Fruit fly (Drosophila melanogaster) whole organism, prepupa: ENCODE data around the gene CG8119.

Experiments
- CG10669 ChIP-seq: fragments of 200-800 bp; sonication (Bioruptor generic); optimal IDR thresholded peaks from 3 replicates; lab custom pipeline; 2018; ENCODE audit warnings: missing biosample characterization, mild to moderate bottlenecking, missing genetic modification characterization, moderate library complexity
- CG11294 ChIP-seq: fragments of 200-800 bp; sonication (Bioruptor generic); IDR thresholded peaks from 2 replicates; pipeline ENCODE4 v1.3.6; 2022; ENCODE audit warnings: missing biosample characterization, missing genetic modification characterization
- CG11762 ChIP-seq: fragments of 200-800 bp; sonication (Bioruptor generic); optimal IDR thresholded peaks from 3 replicates; lab custom pipeline; 2016; ENCODE audit warnings: missing biosample characterization, missing genetic modification characterization; ENCODE audit not compliant: insufficient read depth
- CG11902 ChIP-seq: fragments of 200-800 bp; sonication (Bioruptor generic); optimal IDR thresholded peaks from 3 replicates; lab custom pipeline; 2016; ENCODE audit warnings: missing biosample characterization, missing genetic modification characterization
- CG15336 ChIP-seq: fragments of 200-800 bp; sonication (Bioruptor generic); IDR thresholded peaks from 2 replicates; pipeline ENCODE4 v1.3.6; 2022; ENCODE audit warnings: missing biosample characterization, missing genetic modification characterization
- CG1621 ChIP-seq: fragments of 200-800 bp; sonication (Bioruptor generic); optimal IDR thresholded peaks from 3 replicates; lab custom pipeline; 2018; ENCODE audit warnings: missing biosample characterization, mild to moderate bottlenecking, missing genetic modification characterization
- CG16779 ChIP-seq: fragments of 200-800 bp; sonication (Bioruptor generic); optimal IDR thresholded peaks from 3 replicates; lab custom pipeline; 2017; ENCODE audit warnings: missing biosample characterization, mild to moderate bottlenecking, missing genetic modification characterization
- CG3032 ChIP-seq: fragments of 200-800 bp; optimal IDR thresholded peaks from 2 replicates; lab custom pipeline; 2019; ENCODE audit warnings: missing biosample characterization, mild to moderate bottlenecking, missing genetic modification characterization, moderate library complexity
- CG31627 ChIP-seq: fragments of 200-800 bp; sonication (Bioruptor generic); optimal IDR thresholded peaks from 3 replicates; lab custom pipeline; 2016; ENCODE audit warnings: missing biosample characterization, missing genetic modification characterization
- CG32006 ChIP-seq: fragments of 200-800 bp; sonication (Bioruptor generic); optimal IDR thresholded peaks from 3 replicates; lab custom pipeline; 2017; ENCODE audit warnings: missing biosample characterization, mild to moderate bottlenecking, missing genetic modification characterization
- CG34406 ChIP-seq: fragments of 200-800 bp; sonication (Bioruptor generic); optimal IDR thresholded peaks from 3 replicates; lab custom pipeline; 2016; ENCODE audit warnings: missing biosample characterization, missing genetic modification characterization
- CG3919 ChIP-seq: fragments of 200-800 bp; sonication (Bioruptor generic); optimal IDR thresholded peaks from 3 replicates; lab custom pipeline; 2016; ENCODE audit warnings: missing biosample characterization, missing genetic modification characterization
- CG4318 ChIP-seq: fragments of 200-800 bp; sonication (Bioruptor generic); optimal IDR thresholded peaks from 3 replicates; lab custom pipeline; 2017; ENCODE audit warnings: missing biosample characterization, mild to moderate bottlenecking, missing genetic modification characterization
- CG6163 ChIP-seq: fragments of 200-800 bp; sonication (Bioruptor generic); IDR thresholded peaks from 3 replicates; pipeline ENCODE4 v1.3.6; 2022; ENCODE audit warnings: missing biosample characterization, missing genetic modification characterization
- CG6276 ChIP-seq: fragments of 200-800 bp; sonication (Bioruptor generic); optimal IDR thresholded peaks from 2 replicates; lab custom pipeline; 2017; ENCODE audit warnings: missing biosample characterization, mild to moderate bottlenecking, missing genetic modification characterization
- CG6792 ChIP-seq: fragments of 200-800 bp; sonication (Bioruptor generic); optimal IDR thresholded peaks from 3 replicates; lab custom pipeline; 2016; ENCODE audit warnings: missing biosample characterization, missing genetic modification characterization
- CG6808 ChIP-seq: fragments of 200-800 bp; sonication (Bioruptor generic); optimal IDR thresholded peaks from 3 replicates; lab custom pipeline; 2017; ENCODE audit warnings: missing biosample characterization, missing genetic modification characterization, mild to moderate bottlenecking, moderate library complexity, missing genetic modification reagents
- CG6854 ChIP-seq: fragments of 200-800 bp; sonication (Bioruptor generic); optimal IDR thresholded peaks from 2 replicates; lab custom pipeline; 2017; ENCODE audit warnings: missing biosample characterization, mild to moderate bottlenecking, missing genetic modification characterization
- CG7368 ChIP-seq: fragments of 200-800 bp; sonication (Bioruptor generic); optimal IDR thresholded peaks from 3 replicates; lab custom pipeline; 2016; ENCODE audit warnings: missing biosample characterization, missing genetic modification characterization
- CG8119 ChIP-seq: fragments of 200-800 bp; sonication (Bioruptor generic); IDR thresholded peaks from 3 replicates; pipeline ENCODE4 v1.3.6; 2022; ENCODE audit warnings: missing biosample characterization, missing genetic modification characterization
- CG8319 ChIP-seq: fragments of 200-800 bp; sonication (Bioruptor generic); optimal IDR thresholded peaks from 3 replicates; lab custom pipeline; 2016; ENCODE audit warnings: missing biosample characterization, missing genetic modification characterization
- CG8632 ChIP-seq: fragments of 200-800 bp; sonication (Bioruptor generic); optimal IDR thresholded peaks from 3 replicates; lab custom pipeline; 2016; ENCODE audit warnings: missing biosample characterization, missing genetic modification characterization
- CG9139 ChIP-seq: fragments of 200-800 bp; sonication (Bioruptor generic); optimal IDR thresholded peaks from 3 replicates; lab custom pipeline; 2017; ENCODE audit warnings: missing biosample characterization, mild to moderate bottlenecking, missing genetic modification characterization
- Eip75B ChIP-seq: fragments of 200-800 bp; sonication (Bioruptor generic); optimal IDR thresholded peaks from 3 replicates; lab custom pipeline; 2016; ENCODE audit warnings: missing biosample characterization, missing genetic modification characterization
- Eip78C ChIP-seq: fragments of 200-800 bp; sonication (Bioruptor generic); peaks from one replicate; lab custom pipeline; 2016; ENCODE audit warnings: missing biosample characterization, missing genetic modification characterization
- Eip93F ChIP-seq: fragments of 200-800 bp; sonication (Bioruptor generic); optimal IDR thresholded peaks from 2 replicates; lab custom pipeline; 2016; ENCODE audit warnings: missing biosample characterization, mild to moderate bottlenecking, missing genetic modification characterization
- Ets21C ChIP-seq: fragments of 200-800 bp; sonication (Bioruptor generic); optimal IDR thresholded peaks from 3 replicates; lab custom pipeline; 2016; ENCODE audit warnings: missing biosample characterization, missing genetic modification characterization
- Ets96B ChIP-seq: fragments of 200-800 bp; optimal IDR thresholded peaks from 2 replicates; lab custom pipeline; 2019; ENCODE audit warnings: missing biosample characterization, mild to moderate bottlenecking, missing genetic modification characterization, moderate library complexity
- Gug ChIP-seq: fragments of 200-800 bp; sonication (Bioruptor generic); IDR thresholded peaks from 2 replicates; pipeline ENCODE4 v1.3.6; 2022; ENCODE audit warnings: missing biosample characterization, missing genetic modification characterization
- Hr38 ChIP-seq: sonication (Bioruptor generic); optimal IDR thresholded peaks from 2 replicates; lab custom pipeline; 2016; ENCODE audit warnings: missing biosample characterization, missing genetic modification characterization
- Hr4 ChIP-seq: fragments of 200-800 bp; sonication (Bioruptor generic); optimal IDR thresholded peaks from 3 replicates; lab custom pipeline; 2016; ENCODE audit warnings: missing biosample characterization, missing genetic modification characterization
- Lpt ChIP-seq: fragments of 200-800 bp; sonication (Bioruptor generic); optimal IDR thresholded peaks from 3 replicates; lab custom pipeline; 2016; ENCODE audit warnings: missing biosample characterization, missing genetic modification characterization
- Met ChIP-seq: fragments of 200-800 bp; sonication (Bioruptor generic); optimal IDR thresholded peaks from 3 replicates; lab custom pipeline; 2016; ENCODE audit warnings: missing biosample characterization, missing genetic modification characterization
- OdsH ChIP-seq: fragments of 200-800 bp; sonication (Bioruptor generic); optimal IDR thresholded peaks from 3 replicates; lab custom pipeline; 2016; ENCODE audit warnings: missing biosample characterization, missing genetic modification characterization
- Smox ChIP-seq: fragments of 200-800 bp; sonication (Bioruptor generic); optimal IDR thresholded peaks from 3 replicates; lab custom pipeline; 2016; ENCODE audit warnings: missing biosample characterization, missing genetic modification characterization
- Sox102F ChIP-seq: fragments of 200-800 bp; sonication (Bioruptor generic); optimal IDR thresholded peaks from 2 replicates; lab custom pipeline; 2016; ENCODE audit warnings: missing biosample characterization, mild to moderate bottlenecking, missing genetic modification characterization
- Sox14 ChIP-seq: fragments of 200-800 bp; sonication (Bioruptor generic); optimal IDR thresholded peaks from 3 replicates; lab custom pipeline; 2016; ENCODE audit warnings: missing biosample characterization, missing genetic modification characterization
- Sox15 ChIP-seq: fragments of 200-800 bp; sonication (Bioruptor generic); optimal IDR thresholded peaks from 3 replicates; lab custom pipeline; 2016; ENCODE audit warnings: missing biosample characterization, missing genetic modification characterization
- achi ChIP-seq: fragments of 200-800 bp; sonication (Bioruptor generic); optimal IDR thresholded peaks from 3 replicates; lab custom pipeline; 2016; ENCODE audit warnings: missing biosample characterization, missing genetic modification characterization
- acj6 ChIP-seq: fragments of 200-800 bp; sonication (Bioruptor generic); optimal IDR thresholded peaks from 3 replicates; lab custom pipeline; 2016; ENCODE audit warnings: missing biosample characterization, missing genetic modification characterization
- cyc ChIP-seq: fragments of 200-800 bp; sonication (Bioruptor generic); optimal IDR thresholded peaks from 3 replicates; lab custom pipeline; 2016; ENCODE audit warnings: missing biosample characterization, missing genetic modification characterization
- eg ChIP-seq: fragments of 200-800 bp; sonication (Bioruptor generic); IDR thresholded peaks from 3 replicates; pipeline ENCODE4 v1.3.6; 2022; ENCODE audit warnings: missing biosample characterization, missing genetic modification characterization
- fkh ChIP-seq: fragments of 200-800 bp; sonication (Bioruptor generic); optimal IDR thresholded peaks from 3 replicates; lab custom pipeline; 2017; ENCODE audit warnings: missing biosample characterization, mild to moderate bottlenecking, missing genetic modification characterization, moderate library complexity
- net ChIP-seq: fragments of 200-800 bp; sonication (Bioruptor generic); optimal IDR thresholded peaks from 3 replicates; lab custom pipeline; 2016; ENCODE audit warnings: missing biosample characterization, missing genetic modification characterization
- pdm3 ChIP-seq: fragments of 200-800 bp; sonication (Bioruptor generic); optimal IDR thresholded peaks from 3 replicates; lab custom pipeline; 2016; ENCODE audit warnings: missing biosample characterization, missing genetic modification characterization
- salr ChIP-seq, 2 experiments: fragments of 200-800 bp; sonication (Bioruptor generic); optimal IDR thresholded peaks; 3 replicates each; lab custom pipeline; 2016 to 2018; ENCODE audit warnings: missing biosample characterization in 2 of 2, missing genetic modification characterization in 2 of 2, mild to moderate bottlenecking in 1 of 2
- svp ChIP-seq: fragments of 200-800 bp; sonication (Bioruptor generic); peaks from one replicate; lab custom pipeline; 2016; ENCODE audit warnings: missing biosample characterization, missing genetic modification characterization
- vri ChIP-seq: fragments of 200-800 bp; sonication (Bioruptor generic); optimal IDR thresholded peaks from 3 replicates; lab custom pipeline; 2016; ENCODE audit warnings: missing biosample characterization, mild to moderate bottlenecking, missing genetic modification characterization

Gene CG8119

DNA sequence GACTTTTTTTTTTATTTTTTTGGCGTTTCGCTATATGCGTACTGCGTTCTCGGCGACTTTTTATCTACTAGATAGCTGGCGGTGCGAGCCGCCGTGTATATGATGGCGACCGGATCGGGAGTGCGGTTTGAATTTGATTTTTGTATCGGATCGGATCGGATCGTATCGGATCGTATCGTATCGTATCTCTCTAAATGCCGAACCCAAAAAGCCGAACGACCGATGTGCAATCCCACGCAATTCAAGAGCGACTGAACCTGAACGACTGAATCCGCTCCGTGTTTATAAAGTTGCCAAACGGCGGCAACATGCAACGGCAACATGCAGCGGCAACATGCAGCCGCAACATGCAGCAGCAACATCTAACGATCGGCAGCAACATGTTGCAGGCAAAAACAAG, 36.1 kb upstream of the CG8119 start (continued):
- TF ChIP-seq CG1621 (tag; lab: Kevin White, UChicago) = peak; percentile 39
- peak; percentile 72; the same call in 2 of the 3 replicates for TF ChIP-seq eg
- peak; percentile 2 for TF ChIP-seq CG32006

dm6 chrX:15629962-15630361, 32.4 kb upstream of the CG8119 start:
- TF ChIP-seq Hr38 (GFP tag; lab: Kevin White, UChicago) = no peak
- TF ChIP-seq Ets21C (GFP tag; lab: Kevin White, UChicago) = no peak
- no peak for TF ChIP-seq CG34406 (GFP tag; lab: Kevin White, UChicago)
- no peak for TF ChIP-seq CG3919 (GFP tag; lab: Kevin White, UChicago)
- no peak for TF ChIP-seq CG11762 (GFP tag; lab: Kevin White, UChicago)
- TF ChIP-seq Sox102F (GFP tag; lab: Kevin White, UChicago) = no peak
- TF ChIP-seq CG8119 (GFP tag; lab: Robert Waterston, UW) = no peak
- TF ChIP-seq Sox15 = no peak
- no peak for TF ChIP-seq CG15336
- no peak for TF ChIP-seq fkh
- TF ChIP-seq CG7368 (GFP tag; lab: Kevin White, UChicago) = no peak

DNA sequence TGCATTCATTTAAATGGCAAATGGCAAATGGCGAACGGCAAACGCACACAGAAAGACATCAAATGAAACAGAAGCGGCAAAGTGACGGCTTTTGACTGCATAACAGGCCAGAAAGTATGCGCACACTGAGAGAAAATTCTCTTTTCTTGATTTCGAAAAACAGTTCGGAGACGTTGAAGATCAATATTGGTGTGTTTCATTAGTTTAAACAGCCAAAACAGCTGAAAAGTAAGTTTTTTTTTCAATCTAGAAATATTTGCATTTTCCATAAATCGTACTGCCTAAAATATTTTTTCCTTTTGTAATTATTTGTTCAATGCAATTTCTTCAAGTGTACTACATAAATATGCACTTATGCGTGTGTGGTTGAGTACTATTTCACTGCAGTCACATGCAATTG, 31.6 kb upstream of the CG8119 start:
- TF ChIP-seq CG4318 (GFP tag; lab: Kevin White, UChicago) = peak; percentile 29
- no peak for TF ChIP-seq CG34406 (GFP tag; lab: Kevin White, UChicago)
- TF ChIP-seq CG10669 = no peak
- TF ChIP-seq CG11902 = no peak
- TF ChIP-seq CG6792 (GFP tag; lab: Kevin White, UChicago) = no peak
- peak; percentile 8; the same call in 1 of the 2 replicates for TF ChIP-seq CG11294 (GFP tag; lab: Robert Waterston, UW)
- TF ChIP-seq CG3032 (tag; lab: Kevin White, UChicago) = no peak
- no peak for TF ChIP-seq pdm3 (GFP tag; lab: Kevin White, UChicago)
- no peak for TF ChIP-seq Ets96B
- no peak for TF ChIP-seq net
- no peak for TF ChIP-seq vri (GFP tag; lab: Kevin White, UChicago)
- TF ChIP-seq CG3919 (GFP tag; lab: Kevin White, UChicago) = no peak
- no peak for TF ChIP-seq Sox102F (GFP tag; lab: Kevin White, UChicago)
- TF ChIP-seq CG6808 = no peak
- no peak for TF ChIP-seq CG9139 (GFP tag; lab: Kevin White, UChicago)
- TF ChIP-seq Smox (GFP tag; lab: Kevin White, UChicago) = no peak
- TF ChIP-seq CG6163 = 0 out of 3 replicates have a peak, but pooled peaks have one; percentile 24
- TF ChIP-seq CG16779 (tag; lab: Kevin White, UChicago) = no peak
- TF ChIP-seq CG15336 = peak; percentile 69
- peak; percentile 50; the same call in 1 of the 2 replicates for TF ChIP-seq Gug (GFP tag; lab: Robert Waterston, UW)
- TF ChIP-seq CG6854 (GFP tag; lab: Kevin White, UChicago) = no peak
- TF ChIP-seq salr (GFP tag; optimal IDR thresholded peaks at IDR 0.05; lab: Kevin White, UChicago) = no peak
- TF ChIP-seq Eip75B (GFP tag; lab: Kevin White, UChicago) = no peak
- no peak for TF ChIP-seq Eip93F (GFP tag; lab: Kevin White, UChicago)
- no peak for TF ChIP-seq Hr38 (GFP tag; lab: Kevin White, UChicago)
- peak; percentile 60 for TF ChIP-seq CG32006
- TF ChIP-seq Met (GFP tag; lab: Kevin White, UChicago) = no peak
- no peak for TF ChIP-seq Lpt (GFP tag; lab: Kevin White, UChicago)
- TF ChIP-seq CG8632 (GFP tag; lab: Kevin White, UChicago) = no peak
- TF ChIP-seq CG7368 (GFP tag; lab: Kevin White, UChicago) = no peak
- TF ChIP-seq CG1621 (tag; lab: Kevin White, UChicago) = no peak
- TF ChIP-seq Ets21C (GFP tag; lab: Kevin White, UChicago) = no peak
- TF ChIP-seq Eip78C (GFP tag; lab: Kevin White, UChicago) = no peak
- TF ChIP-seq fkh = no peak
- TF ChIP-seq CG8319 (GFP tag; lab: Kevin White, UChicago) = no peak
- peak; percentile 15 for TF ChIP-seq OdsH (GFP tag; lab: Kevin White, UChicago)
- TF ChIP-seq CG8119 (GFP tag; lab: Robert Waterston, UW) = peak; percentile 56; the same call in 2 of the 3 replicates
- no peak for TF ChIP-seq svp (GFP tag; lab: Kevin White, UChicago)
- peak; percentile 47 for TF ChIP-seq Hr4 (GFP tag; lab: Kevin White, UChicago)
- no peak for TF ChIP-seq CG31627 (GFP tag; lab: Kevin White, UChicago)
- TF ChIP-seq CG6276 (GFP tag; lab: Kevin White, UChicago) = peak; percentile 5
- no peak for TF ChIP-seq Sox14 (GFP tag; lab: Kevin White, UChicago)
- TF ChIP-seq achi (GFP tag; lab: Kevin White, UChicago) = no peak
- no peak for TF ChIP-seq cyc (GFP tag; lab: Kevin White, UChicago)
- TF ChIP-seq acj6 (GFP tag; lab: Kevin White, UChicago) = no peak
